Fruit fly (Drosophila melanogaster) whole organism, adult: ENCODE measurements around the gene Vm26Ab.

Experiments used
- CG11617 ChIP-seq: fragments of 200-800 bp; sonication (Bioruptor generic); optimal IDR thresholded peaks from 2 replicates; lab custom pipeline; 2017; ENCODE audit warnings: mild to moderate bottlenecking, missing biosample characterization, missing genetic modification reagents, missing genetic modification characterization
- CG12768 ChIP-seq: fragments of 200-800 bp; sonication (Bioruptor generic); optimal IDR thresholded peaks from 2 replicates; lab custom pipeline; 2017; ENCODE audit warnings: missing biosample characterization, missing genetic modification characterization, mild to moderate bottlenecking, moderate library complexity, missing genetic modification reagents
- CG14711 ChIP-seq: fragments of 200-800 bp; sonication (Bioruptor generic); optimal IDR thresholded peaks from 2 replicates; lab custom pipeline; 2018; ENCODE audit warnings: missing biosample characterization, mild to moderate bottlenecking, missing genetic modification characterization, moderate library complexity
- CG1620 ChIP-seq: fragments of 200-800 bp; sonication (Bioruptor generic); optimal IDR thresholded peaks from 2 replicates; lab custom pipeline; 2016; ENCODE audit warnings: missing biosample characterization, missing genetic modification characterization
- CG33017 ChIP-seq: fragments of 200-800 bp; sonication (Bioruptor generic); optimal IDR thresholded peaks from 2 replicates; lab custom pipeline; 2018; ENCODE audit warnings: missing biosample characterization, mild to moderate bottlenecking, missing genetic modification characterization, moderate library complexity
- CG5204 ChIP-seq: fragments of 200-800 bp; sonication (Bioruptor generic); optimal IDR thresholded peaks from 2 replicates; lab custom pipeline; 2016; ENCODE audit warnings: missing biosample characterization, missing genetic modification characterization
- CG7045 ChIP-seq: fragments of 200-800 bp; sonication (Bioruptor generic); optimal IDR thresholded peaks from 2 replicates; lab custom pipeline; 2017; ENCODE audit warnings: missing biosample characterization, mild to moderate bottlenecking, missing genetic modification characterization
- CG7101 ChIP-seq: fragments of 200-800 bp; sonication (Bioruptor generic); optimal IDR thresholded peaks from 2 replicates; lab custom pipeline; 2018; ENCODE audit warnings: missing biosample characterization, mild to moderate bottlenecking, missing genetic modification characterization, moderate library complexity
- Clk ChIP-seq: fragments of 200-800 bp; sonication (Bioruptor generic); optimal IDR thresholded peaks from 2 replicates; lab custom pipeline; 2017; ENCODE audit warnings: missing biosample characterization, missing genetic modification characterization
- Crg-1 ChIP-seq: fragments of 200-800 bp; sonication (Bioruptor generic); optimal IDR thresholded peaks from 2 replicates; lab custom pipeline; 2016; ENCODE audit warnings: missing biosample characterization, missing genetic modification characterization
- Hr96 ChIP-seq: fragments of 200-800 bp; sonication (Bioruptor generic); optimal IDR thresholded peaks from 2 replicates; lab custom pipeline; 2016; ENCODE audit warnings: missing biosample characterization, missing genetic modification characterization
- Mnt ChIP-seq: fragments of 200-800 bp; sonication (Bioruptor generic); optimal IDR thresholded peaks from 2 replicates; lab custom pipeline; 2016; ENCODE audit warnings: missing biosample characterization, mild to moderate bottlenecking, missing genetic modification characterization
- bab1 ChIP-seq: fragments of 200-800 bp; sonication (Bioruptor generic); optimal IDR thresholded peaks from 3 replicates; lab custom pipeline; 2019; ENCODE audit warnings: missing biosample characterization, mild to moderate bottlenecking, missing genetic modification characterization, moderate library complexity
- cic ChIP-seq: fragments of 200-800 bp; sonication (Bioruptor generic); optimal IDR thresholded peaks from 2 replicates; lab custom pipeline; 2017; ENCODE audit warnings: missing biosample characterization, mild to moderate bottlenecking, missing genetic modification characterization, moderate library complexity
- cnc ChIP-seq, 2 experiments: fragments of >200 bp; optimal IDR thresholded peaks; 2 replicates each; lab custom pipeline; 2017
- kay ChIP-seq: fragments of 200-800 bp; sonication (Bioruptor generic); peaks from one replicate; lab custom pipeline; 2016; ENCODE audit warnings: missing biosample characterization, missing genetic modification characterization, borderline replicate concordance
- ovo ChIP-seq: fragments of 200-800 bp; sonication (Bioruptor generic); optimal IDR thresholded peaks from 2 replicates; lab custom pipeline; 2016; ENCODE audit warnings: missing biosample characterization, missing genetic modification characterization
- pad ChIP-seq: fragments of 200-800 bp; sonication (Bioruptor generic); optimal IDR thresholded peaks from 3 replicates; lab custom pipeline; 2017; ENCODE audit warnings: missing biosample characterization, missing genetic modification characterization, mild to moderate bottlenecking, moderate library complexity, missing genetic modification reagents
- tj ChIP-seq: fragments of 200-800 bp; sonication (Bioruptor generic); optimal IDR thresholded peaks from 3 replicates; lab custom pipeline; 2017; ENCODE audit warnings: missing biosample characterization, mild to moderate bottlenecking, missing genetic modification characterization, moderate library complexity
- toe ChIP-seq: fragments of 200-800 bp; sonication (Bioruptor generic); optimal IDR thresholded peaks from 2 replicates; lab custom pipeline; 2016; ENCODE audit warnings: missing biosample characterization, missing genetic modification characterization

Gene Vm26Ab

DNA sequence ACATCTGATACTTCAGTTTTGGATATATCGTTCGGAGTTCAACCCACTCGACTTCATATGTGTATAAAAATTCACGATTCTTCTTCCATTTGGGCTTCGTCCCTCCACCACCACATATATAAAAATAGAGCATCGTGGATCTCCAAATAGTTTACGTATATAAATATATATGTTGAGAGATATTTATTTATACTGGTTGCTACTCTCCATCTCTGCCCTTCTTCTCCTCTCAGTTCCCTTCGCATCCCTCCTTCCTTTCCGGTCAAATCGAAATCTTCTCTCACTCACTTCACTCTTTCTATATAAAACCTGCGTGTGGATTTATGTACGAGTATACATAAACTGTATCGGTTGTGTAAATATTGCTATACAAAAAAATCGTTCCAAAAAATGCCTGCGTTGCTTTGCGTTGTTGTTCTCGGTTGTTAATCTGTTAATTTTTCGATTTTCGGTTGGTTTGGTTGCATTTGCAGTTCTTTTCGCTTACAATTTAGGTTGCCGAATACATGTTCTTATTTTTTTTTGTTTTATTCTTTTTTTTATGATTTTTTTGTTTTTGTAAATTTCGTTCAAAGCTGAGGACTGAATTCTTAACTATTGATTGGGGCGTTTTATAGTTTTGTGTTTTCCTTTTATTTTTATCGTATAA lies 15.9 kb downstream of the Vm26Ab start:
- TF ChIP-seq bab1 (no peak), kay (GFP tag; lab: Kevin White, UChicago) (peak; percentile 57), tj (GFP tag; lab: Kevin White, UChicago) (peak; percentile 88), cnc (optimal IDR thresholded peaks at IDR 0.05; lab: Kevin White, UChicago) (no peak), CG7045 (no peak), pad (no peak), CG33017 (tag; lab: Kevin White, UChicago) (no peak), CG14711 (tag; lab: Kevin White, UChicago) (no peak), CG7101 (tag; lab: Kevin White, UChicago) (no peak), Crg-1 (no peak), Mnt (GFP tag; lab: Kevin White, UChicago) (no peak), ovo (GFP tag; lab: Kevin White, UChicago) (no peak), CG12768 (GFP tag; lab: Kevin White, UChicago) (no peak)

dm6 chr2L:5974122-5974521 lies 17.3 kb downstream of the Vm26Ab start:
- TF ChIP-seq bab1: no peak
- peak; percentile 41 for TF ChIP-seq CG1620 (GFP tag; lab: Kevin White, UChicago)
- peak; percentile 73 for TF ChIP-seq CG7045
- no peak for TF ChIP-seq cnc (optimal IDR thresholded peaks at IDR 0.05; lab: Kevin White, UChicago)
- TF ChIP-seq ovo (GFP tag; lab: Kevin White, UChicago): peak; percentile 79
- TF ChIP-seq CG14711 (tag; lab: Kevin White, UChicago): peak; percentile 52
- peak; percentile 89 for TF ChIP-seq kay (GFP tag; lab: Kevin White, UChicago)
- peak; percentile 59 for TF ChIP-seq Clk (GFP tag; lab: Kevin White, UChicago)
- TF ChIP-seq pad: peak; percentile 50
- TF ChIP-seq Crg-1: peak; percentile 85
- peak; percentile 12 for TF ChIP-seq toe (GFP tag; lab: Kevin White, UChicago)
- TF ChIP-seq cic (GFP tag; lab: Kevin White, UChicago): peak; percentile 46
- TF ChIP-seq tj (GFP tag; lab: Kevin White, UChicago): peak; percentile 4
- peak; percentile 17 for TF ChIP-seq CG33017 (tag; lab: Kevin White, UChicago)
- TF ChIP-seq Mnt (GFP tag; lab: Kevin White, UChicago): peak; percentile 46
- peak; percentile 47 for TF ChIP-seq CG11617 (GFP tag; lab: Kevin White, UChicago)
- TF ChIP-seq CG12768 (GFP tag; lab: Kevin White, UChicago): peak; percentile 76
- peak; percentile 70 for TF ChIP-seq CG7101 (tag; lab: Kevin White, UChicago)
- TF ChIP-seq Hr96: no peak
- no peak for TF ChIP-seq CG5204 (GFP tag; lab: Kevin White, UChicago)

DNA sequence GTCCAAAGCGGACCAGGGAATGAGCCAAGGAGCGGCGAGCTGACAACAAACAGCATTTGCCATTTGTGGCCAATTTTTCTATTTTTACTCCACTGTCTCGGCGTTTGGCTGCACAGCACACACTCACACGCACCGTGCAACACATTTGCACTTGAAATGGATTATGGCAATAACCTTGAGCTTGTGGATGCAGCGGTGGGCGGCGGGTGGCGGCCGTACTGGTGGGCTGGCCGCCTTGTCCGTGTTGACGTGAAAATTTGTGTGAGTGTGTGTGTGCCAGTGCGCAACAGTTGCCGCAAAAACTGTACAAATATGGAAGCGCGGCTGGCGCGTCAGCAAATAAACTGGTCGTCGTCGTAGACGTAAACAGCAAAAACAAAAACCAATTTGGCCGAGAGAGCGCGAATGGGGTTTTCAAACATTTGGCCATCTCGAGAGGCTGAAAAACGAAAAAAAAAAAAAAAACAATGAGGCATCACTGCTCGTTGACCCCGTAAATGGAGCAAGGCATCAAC lies 18.3 kb downstream of the Vm26Ab start:
- peak; percentile 26 for TF ChIP-seq tj (GFP tag; lab: Kevin White, UChicago)
- no peak for TF ChIP-seq CG7045

DNA sequence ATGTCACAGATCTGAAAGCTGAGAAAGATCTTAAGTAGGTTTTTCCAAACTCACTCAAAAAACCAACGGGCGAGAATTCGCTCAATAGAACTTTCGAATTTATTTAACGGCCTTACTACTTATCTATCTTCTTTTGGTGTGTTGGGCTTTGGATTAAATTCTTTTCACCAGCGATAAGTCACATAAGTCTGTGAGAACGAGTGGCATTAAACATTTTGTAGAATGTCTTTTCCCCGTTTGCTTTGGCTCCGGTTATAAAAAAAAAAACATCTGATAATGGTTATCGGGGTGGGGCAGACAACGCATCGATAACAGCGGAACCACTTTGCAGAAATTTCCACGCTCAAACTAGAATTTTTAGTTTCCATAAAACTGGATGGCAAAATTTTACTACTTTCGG lies 18.8 kb downstream of the Vm26Ab start:
- TF ChIP-seq Crg-1: no peak
- no peak for TF ChIP-seq CG14711 (tag; lab: Kevin White, UChicago)
- TF ChIP-seq CG11617 (GFP tag; lab: Kevin White, UChicago): no peak
- TF ChIP-seq Clk (GFP tag; lab: Kevin White, UChicago): no peak
- TF ChIP-seq bab1: no peak
- no peak for TF ChIP-seq tj (GFP tag; lab: Kevin White, UChicago)
- no peak for TF ChIP-seq toe (GFP tag; lab: Kevin White, UChicago)
- TF ChIP-seq Mnt (GFP tag; lab: Kevin White, UChicago): no peak
- no peak for TF ChIP-seq CG7045
- TF ChIP-seq CG33017 (tag; lab: Kevin White, UChicago): no peak
- TF ChIP-seq ovo (GFP tag; lab: Kevin White, UChicago): no peak
- no peak for TF ChIP-seq CG12768 (GFP tag; lab: Kevin White, UChicago)
- no peak for TF ChIP-seq kay (GFP tag; lab: Kevin White, UChicago)
- no peak for TF ChIP-seq CG5204 (GFP tag; lab: Kevin White, UChicago)
- no peak for TF ChIP-seq CG1620 (GFP tag; lab: Kevin White, UChicago)
- no peak for TF ChIP-seq cic (GFP tag; lab: Kevin White, UChicago)
- no peak for TF ChIP-seq CG7101 (tag; lab: Kevin White, UChicago)
- no peak for TF ChIP-seq cnc (optimal IDR thresholded peaks at IDR 0.05; lab: Kevin White, UChicago)
- TF ChIP-seq Hr96: no peak

DNA sequence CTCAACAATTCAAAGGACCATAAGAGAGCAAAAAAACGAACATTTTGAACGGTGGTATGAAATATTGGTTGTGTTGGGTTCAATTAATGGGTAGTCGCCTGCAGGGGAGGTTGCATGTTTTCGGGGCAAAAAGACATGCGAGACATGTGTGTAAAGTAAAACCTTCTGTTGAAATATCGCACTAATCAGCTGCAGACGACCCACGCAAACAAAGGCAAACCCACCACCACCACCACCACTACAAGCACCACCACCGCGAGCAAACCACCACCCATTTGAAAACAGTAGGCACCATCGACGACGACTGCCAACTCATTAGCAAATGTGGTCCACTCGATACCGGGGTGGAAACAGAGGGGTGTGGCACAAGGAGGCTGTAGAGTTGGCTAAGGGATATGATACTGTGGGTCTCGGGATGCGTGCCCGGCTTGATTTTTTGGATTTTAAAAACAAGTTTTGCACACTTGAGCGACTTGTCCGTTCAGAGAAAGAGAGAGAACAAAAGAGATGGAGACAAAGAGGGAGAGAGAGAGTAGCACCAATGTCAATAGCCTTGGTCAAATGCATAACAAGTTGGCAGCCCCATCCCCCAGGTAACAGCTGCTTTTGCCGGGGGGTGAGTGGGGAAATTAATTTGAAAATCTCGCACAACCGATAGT lies 20.4 kb downstream of the Vm26Ab start:
- TF ChIP-seq CG14711 (tag; lab: Kevin White, UChicago): no peak
- no peak for TF ChIP-seq Clk (GFP tag; lab: Kevin White, UChicago)
- peak; percentile 47 for TF ChIP-seq pad
- TF ChIP-seq Mnt (GFP tag; lab: Kevin White, UChicago): no peak
- no peak for TF ChIP-seq ovo (GFP tag; lab: Kevin White, UChicago)
- peak; percentile 8 for TF ChIP-seq Crg-1
- TF ChIP-seq bab1: no peak
- no peak for TF ChIP-seq CG5204 (GFP tag; lab: Kevin White, UChicago)
- TF ChIP-seq CG1620 (GFP tag; lab: Kevin White, UChicago): peak; percentile 4
- TF ChIP-seq kay (GFP tag; lab: Kevin White, UChicago): no peak
- no peak for TF ChIP-seq CG12768 (GFP tag; lab: Kevin White, UChicago)
- no peak for TF ChIP-seq Hr96
- no peak for TF ChIP-seq tj (GFP tag; lab: Kevin White, UChicago)
- TF ChIP-seq cic (GFP tag; lab: Kevin White, UChicago): peak; percentile 48
- TF ChIP-seq cnc (optimal IDR thresholded peaks at IDR 0.05; lab: Kevin White, UChicago): no peak
- no peak for TF ChIP-seq CG33017 (tag; lab: Kevin White, UChicago)
- no peak for TF ChIP-seq CG11617 (GFP tag; lab: Kevin White, UChicago)
